Worm (Caenorhabditis elegans) whole organism, early embryonic: Measurements from ENCODE around the gene soc-1.

ENCODE experiments used
- B0310.2 ChIP-seq: sonication (generic microtip); optimal IDR thresholded peaks from 2 replicates; lab custom pipeline; 2016; ENCODE audit warnings: mild to moderate bottlenecking, missing genetic modification characterization, missing compliant biosample characterization
- ama-1 ChIP-seq: fragments of 150-350 bp; optimal IDR thresholded peaks from 2 replicates; lab custom pipeline; 2014
- ceh-13 ChIP-seq: fragments of 200-800 bp; sonication (Bioruptor generic); optimal IDR thresholded peaks from 2 replicates; lab custom pipeline; 2018; ENCODE audit warnings: mild to moderate bottlenecking, missing genetic modification characterization, missing compliant biosample characterization
- sea-1 ChIP-seq: fragments of 200-800 bp; sonication (Bioruptor generic); conservative IDR thresholded peaks from 2 replicates; pipeline ENCODE4 v1.3.6; 2022; ENCODE audit warnings: missing genetic modification characterization, missing compliant biosample characterization
- tbx-11 ChIP-seq: fragments of 200-800 bp; sonication (Bioruptor generic); IDR thresholded peaks from 2 replicates; pipeline ENCODE4 v1.3.6; 2022; ENCODE audit warnings: missing genetic modification characterization, missing compliant biosample characterization

DNA sequence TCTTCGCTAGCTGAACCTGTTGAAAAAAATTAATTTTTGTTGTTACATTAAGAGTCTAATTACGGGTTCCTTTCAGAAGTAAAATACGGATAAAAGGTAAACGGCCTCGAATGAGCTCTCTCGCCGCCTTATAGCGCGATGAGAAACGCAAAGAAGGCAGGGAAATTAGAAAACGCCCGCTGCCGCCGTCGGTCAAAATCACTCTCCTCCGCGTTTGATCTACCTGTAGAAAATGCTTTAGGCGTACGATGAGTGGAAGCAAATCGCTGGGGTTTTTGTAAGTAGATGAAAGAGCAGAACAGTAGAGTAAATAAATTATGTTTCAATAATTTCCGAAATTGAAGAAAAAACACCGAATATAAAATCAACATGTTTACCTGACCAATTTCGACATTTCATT lies 5.6 kb upstream of the soc-1 start:
- TF ChIP-seq B0310.2 (no peak), ama-1 (lab: Kevin White, UChicago) (no peak), ceh-13 (no peak), tbx-11 (GFP tag; lab: Robert Waterston, UW) (no peak), sea-1 (GFP tag; lab: Robert Waterston, UW) (no peak)
